Worm (Caenorhabditis elegans): ENCODE data around the gene F13A7.12.

F13A7.12 gene

ce11 chrV:16419769-16420168 is 23.9 kb downstream of the F13A7.12 start, which contains the start of gene F26D2.16:
Gene F26D2.16 (minus strand): TSS chrV:16419869.
- TF ChIP-seq nhr-23 (tag; optimal IDR thresholded peaks at IDR 0.05), result no peak
- no peak for TF ChIP-seq lsy-2 (tag; optimal IDR thresholded peaks at IDR 0.05)
- TF ChIP-seq nhr-25 (tag; optimal IDR thresholded peaks at IDR 0.05), result no peak
- TF ChIP-seq zag-1 (tag; optimal IDR thresholded peaks at IDR 0.05), result no peak
- TF ChIP-seq fos-1 (tag; optimal IDR thresholded peaks at IDR 0.05), result no peak
- TF ChIP-seq ztf-1 (GFP tag; conservative IDR thresholded peaks at IDR 0.05), result no peak
- no peak for TF ChIP-seq alr-1 (tag; optimal IDR thresholded peaks at IDR 0.05)
- TF ChIP-seq elt-3 (tag; optimal IDR thresholded peaks at IDR 0.05), result no peak
- TF ChIP-seq lin-39 (tag; optimal IDR thresholded peaks at IDR 0.05), result no peak
- TF ChIP-seq unc-55 (GFP tag; optimal IDR thresholded peaks at IDR 0.05), result no peak
- TF ChIP-seq ama-1 (optimal IDR thresholded peaks at IDR 0.05), result no peak
- TF ChIP-seq nhr-129 (tag; optimal IDR thresholded peaks at IDR 0.05), result no peak
- TF ChIP-seq snpc-4 (tag; optimal IDR thresholded peaks at IDR 0.05), result no peak
- no peak for TF ChIP-seq nhr-6 (tag; optimal IDR thresholded peaks at IDR 0.05)
- no peak for TF ChIP-seq egl-27 (tag; optimal IDR thresholded peaks at IDR 0.05)
- TF ChIP-seq skn-1 (tag; optimal IDR thresholded peaks at IDR 0.05), result no peak
- TF ChIP-seq blmp-1 (tag; optimal IDR thresholded peaks at IDR 0.05; ENCODE audit: insufficient read depth), result no peak
- TF ChIP-seq unc-62 (GFP tag; optimal IDR thresholded peaks at IDR 0.05), result no peak
- TF ChIP-seq ztf-4 (tag; optimal IDR thresholded peaks at IDR 0.05), result no peak

- no peak for TF ChIP-seq nhr-10 (tag; optimal IDR thresholded peaks at IDR 0.05)
- TF ChIP-seq F13H6.1 (tag; optimal IDR thresholded peaks at IDR 0.05), result no peak
- TF ChIP-seq ztf-11 (tag; optimal IDR thresholded peaks at IDR 0.05), result no peak
- TF ChIP-seq sem-4 (tag; optimal IDR thresholded peaks at IDR 0.05), result no peak
- no peak for TF ChIP-seq gmeb-1 (tag; optimal IDR thresholded peaks at IDR 0.05)
- no peak for TF ChIP-seq nhr-23 (tag; optimal IDR thresholded peaks at IDR 0.05)
These were observed 24.9 kb downstream of the F13A7.12 start, which contains the start of gene srw-48 for ce11 chrV:16420696-16421095. Gene srw-48 (plus strand): TSS chrV:16420996.

DNA sequence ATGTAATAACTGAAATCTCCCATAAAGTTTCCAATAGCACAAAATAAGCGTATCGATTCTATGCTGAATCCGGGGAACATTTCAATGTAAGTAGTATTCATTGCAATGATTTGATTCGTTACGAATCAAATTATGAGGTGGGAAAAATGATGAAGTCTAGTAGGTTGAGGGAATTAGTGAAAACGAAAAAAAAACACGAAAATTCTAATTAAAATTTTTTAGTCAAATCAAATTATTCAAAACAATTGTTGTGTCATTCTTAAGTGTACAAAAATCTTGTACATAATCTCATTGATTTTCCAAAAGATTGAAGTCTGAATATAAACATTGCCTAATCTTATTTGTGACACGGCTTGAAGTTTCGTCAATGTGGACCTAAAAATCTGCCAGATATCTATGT is 28.6 kb downstream of the F13A7.12 start, which contains the start of gene srw-29:
TSS of gene srw-29 (minus strand) at position 101 of the 400 bp plus-strand sequence.
- TF ChIP-seq ceh-16 (tag; optimal IDR thresholded peaks at IDR 0.05) (no peak), sma-9 (GFP tag; optimal IDR thresholded peaks at IDR 0.05) (no peak), sma-9 (tag; optimal IDR thresholded peaks at IDR 0.05) (no peak), skn-1 (tag; optimal IDR thresholded peaks at IDR 0.05) (no peak), nhr-25 (tag; optimal IDR thresholded peaks at IDR 0.05) (no peak), snpc-4 (tag; optimal IDR thresholded peaks at IDR 0.05) (no peak)

- TF ChIP-seq gmeb-1 (tag; optimal IDR thresholded peaks at IDR 0.05) (no peak), nhr-129 (tag; optimal IDR thresholded peaks at IDR 0.05) (no peak), crh-2 (tag; optimal IDR thresholded peaks at IDR 0.05) (no peak), nhr-6 (tag; optimal IDR thresholded peaks at IDR 0.05) (no peak), ceh-82 (tag; optimal IDR thresholded peaks at IDR 0.05) (no peak)
These were observed 33.7 kb downstream of the F13A7.12 start, which contains the start of gene F26D2.10 for ce11 chrV:16429503-16429902. Gene F26D2.10 (minus strand): TSS chrV:16429603.

- TF ChIP-seq elt-3 (tag; optimal IDR thresholded peaks at IDR 0.05) (no peak), ceh-16 (tag; optimal IDR thresholded peaks at IDR 0.05) (no peak), fos-1 (tag; optimal IDR thresholded peaks at IDR 0.05) (no peak), C34F6.9 (tag; optimal IDR thresholded peaks at IDR 0.05) (no peak), mab-5 (tag; optimal IDR thresholded peaks at IDR 0.05) (no peak), peb-1 (tag; optimal IDR thresholded peaks at IDR 0.05) (no peak), mdl-1 (tag; optimal IDR thresholded peaks at IDR 0.05) (no peak), crh-2 (tag; optimal IDR thresholded peaks at IDR 0.05) (no peak), snpc-4 (tag; optimal IDR thresholded peaks at IDR 0.05) (no peak), nhr-6 (tag; optimal IDR thresholded peaks at IDR 0.05) (no peak), sem-4 (tag; optimal IDR thresholded peaks at IDR 0.05) (no peak), aly-2 (tag; optimal IDR thresholded peaks at IDR 0.05) (no peak), R02D3.7 (tag; optimal IDR thresholded peaks at IDR 0.05) (no peak), nhr-25 (tag; optimal IDR thresholded peaks at IDR 0.05) (no peak), ztf-1 (GFP tag; conservative IDR thresholded peaks at IDR 0.05) (no peak), blmp-1 (tag; optimal IDR thresholded peaks at IDR 0.05; ENCODE audit: insufficient read depth) (no peak), egl-27 (tag; optimal IDR thresholded peaks at IDR 0.05) (no peak), lin-39 (tag; optimal IDR thresholded peaks at IDR 0.05) (no peak), gmeb-1 (tag; optimal IDR thresholded peaks at IDR 0.05) (no peak), nhr-129 (tag; optimal IDR thresholded peaks at IDR 0.05) (no peak)
These were observed 34.1 kb downstream of the F13A7.12 start, which contains the start of gene str-73 for ce11 chrV:16429940-16430339. Gene str-73 (plus strand): TSS chrV:16430240.

Data from whole organism, L2 larva.